Worm (Caenorhabditis elegans) whole organism, early embryonic: ENCODE measurements around the gene F42G2.7.

Source experiments
- ama-1 ChIP-seq: fragments of 150-350 bp; optimal IDR thresholded peaks from 2 replicates; lab custom pipeline; 2014
- ceh-13 ChIP-seq: fragments of 200-800 bp; sonication (Bioruptor generic); optimal IDR thresholded peaks from 2 replicates; lab custom pipeline; 2018; ENCODE audit warnings: mild to moderate bottlenecking, missing genetic modification characterization, missing compliant biosample characterization
- ceh-36 ChIP-seq: sonication (generic microtip); optimal IDR thresholded peaks from 2 replicates; lab custom pipeline; 2016; ENCODE audit warnings: missing genetic modification characterization, inconsistent platforms, missing compliant biosample characterization
- ets-7 ChIP-seq: sonication (generic microtip); optimal IDR thresholded peaks from 2 replicates; lab custom pipeline; 2016; ENCODE audit warnings: missing genotype, missing genetic modification characterization, missing compliant biosample characterization
- flt-1 ChIP-seq: fragments of 200-800 bp; sonication (Bioruptor generic); IDR thresholded peaks from 2 replicates; pipeline ENCODE4 v1.3.6; 2022; ENCODE audit warnings: missing genetic modification characterization, missing compliant biosample characterization
- hmg-4 ChIP-seq: fragments of 200-800 bp; sonication (Bioruptor generic); optimal IDR thresholded peaks from 2 replicates; lab custom pipeline; 2018; ENCODE audit warnings: mild to moderate bottlenecking, missing genetic modification characterization, missing compliant biosample characterization
- hnd-1 ChIP-seq: sonication (generic microtip); optimal IDR thresholded peaks from 2 replicates; lab custom pipeline; 2016; ENCODE audit warnings: missing genetic modification characterization, missing compliant biosample characterization
- pes-1 ChIP-seq: fragments of 200-800 bp; sonication (Bioruptor generic); IDR thresholded peaks from 2 replicates; pipeline ENCODE4 v1.3.6; 2022; ENCODE audit warnings: missing genetic modification reagents, missing genetic modification characterization, missing compliant biosample characterization
- scrt-1 ChIP-seq: fragments of 200-800 bp; sonication (Bioruptor generic); IDR thresholded peaks from 2 replicates; pipeline ENCODE4 v1.3.6; 2022; ENCODE audit warnings: missing genetic modification characterization, missing compliant biosample characterization
- sea-1 ChIP-seq: fragments of 200-800 bp; sonication (Bioruptor generic); conservative IDR thresholded peaks from 2 replicates; pipeline ENCODE4 v1.3.6; 2022; ENCODE audit warnings: missing genetic modification characterization, missing compliant biosample characterization
- tbx-37 ChIP-seq: fragments of 200-800 bp; sonication (Bioruptor generic); conservative IDR thresholded peaks from 2 replicates; pipeline ENCODE4 v1.3.6; 2022; ENCODE audit warnings: missing genetic modification reagents, missing genetic modification characterization, missing compliant biosample characterization

DNA sequence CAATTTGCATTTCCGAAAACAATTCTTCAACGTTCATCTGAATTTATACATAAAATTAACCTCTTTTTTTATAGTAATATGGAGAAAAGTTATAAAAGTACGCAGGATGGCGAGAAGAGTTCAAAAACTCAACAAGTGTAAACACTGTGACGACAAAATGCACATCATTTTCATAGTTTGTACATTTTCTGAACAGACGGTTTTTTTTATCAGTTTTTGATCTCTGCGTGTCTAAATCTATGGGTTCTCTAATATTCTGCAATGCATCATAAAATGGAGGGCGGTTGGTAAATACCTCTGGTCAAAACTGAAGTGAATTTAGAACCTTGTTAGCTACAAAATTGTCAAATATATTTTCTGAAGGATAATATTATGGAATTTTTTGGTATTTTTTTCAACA, 2.5 kb upstream of the F42G2.7 start, which contains the start of gene fbxa-4:
- TF ChIP-seq ets-7 (tag; lab: Kevin White, UChicago), result no peak
- TF ChIP-seq flt-1 (GFP tag; lab: Robert Waterston, UW), result no peak
- TF ChIP-seq ama-1 (lab: Kevin White, UChicago), result no peak
- no peak for TF ChIP-seq tbx-37 (GFP tag; lab: Robert Waterston, UW)
- TF ChIP-seq hnd-1, result no peak
- no peak for TF ChIP-seq scrt-1 (GFP tag; lab: Robert Waterston, UW)
- TF ChIP-seq hmg-4 (GFP tag; lab: Kevin White, UChicago), result no peak
- TF ChIP-seq sea-1 (GFP tag; lab: Robert Waterston, UW), result no peak
- TF ChIP-seq pes-1 (GFP tag; lab: Robert Waterston, UW), result no peak
- no peak for TF ChIP-seq ceh-36 (tag; lab: Kevin White, UChicago)
- TF ChIP-seq ceh-13 (GFP tag; lab: Kevin White, UChicago), result no peak
